Fruit fly (Drosophila melanogaster): ENCODE measurements around the gene CG13284.
A peak's percentile ranks its signal among the peaks of the same experiment; 100 is the strongest.

The CG13284 gene

dm6 chr2L:16818335-16818973, 30.1 kb downstream of the CG13284 start (continued):
- TF ChIP-seq CG11902 (GFP tag; optimal IDR thresholded peaks at IDR 0.05) (peak; percentile 10), OdsH (GFP tag; optimal IDR thresholded peaks at IDR 0.05) (peak; percentile 75), CG10669 (GFP tag; optimal IDR thresholded peaks at IDR 0.05) (peak; percentile 81), pdm3 (GFP tag; optimal IDR thresholded peaks at IDR 0.05) (peak; percentile 75), CG7368 (GFP tag; optimal IDR thresholded peaks at IDR 0.05) (peak; percentile 61), CG6276 (GFP tag; optimal IDR thresholded peaks at IDR 0.05) (peak; percentile 72), CG8632 (GFP tag; optimal IDR thresholded peaks at IDR 0.05) (peak; percentile 72), Blimp-1 (GFP tag; optimal IDR thresholded peaks at IDR 0.05) (no peak), CG3032 (tag; optimal IDR thresholded peaks at IDR 0.05) (peak; percentile 63), CG32006 (GFP tag; optimal IDR thresholded peaks at IDR 0.05) (peak; percentile 82), dsx (GFP tag; optimal IDR thresholded peaks at IDR 0.05; ENCODE audit: poor library complexity, severe bottlenecking) (peak; percentile 59), CG16779 (tag; optimal IDR thresholded peaks at IDR 0.05) (no peak), CG6163 (GFP tag; IDR thresholded peaks at IDR 0.05) (peak; percentile 79), spab (GFP tag; optimal IDR thresholded peaks at IDR 0.05) (peak; percentile 73), CG3919 (GFP tag; optimal IDR thresholded peaks at IDR 0.05) (no peak), CG1621 (tag; optimal IDR thresholded peaks at IDR 0.05) (peak; percentile 59), fd85E (GFP tag; optimal IDR thresholded peaks at IDR 0.05) (no peak), Eip93F (GFP tag; optimal IDR thresholded peaks at IDR 0.05) (no peak), Hr4 (GFP tag; optimal IDR thresholded peaks at IDR 0.05) (peak; percentile 80), Gug (GFP tag; IDR thresholded peaks at IDR 0.05) (peak; percentile 52; the same call in 1 of the 2 replicates), salr (GFP tag; optimal IDR thresholded peaks at IDR 0.05) (peak; percentile 30 to 75), CG11762 (GFP tag; optimal IDR thresholded peaks at IDR 0.05; ENCODE audit: insufficient read depth) (peak; percentile 53), Smox (GFP tag; optimal IDR thresholded peaks at IDR 0.05) (peak; percentile 62), CG8319 (GFP tag; optimal IDR thresholded peaks at IDR 0.05) (peak; percentile 58), Met (GFP tag; optimal IDR thresholded peaks at IDR 0.05) (peak; percentile 59), CG9139 (GFP tag; optimal IDR thresholded peaks at IDR 0.05) (peak; percentile 5), Eip75B (GFP tag; optimal IDR thresholded peaks at IDR 0.05) (peak; percentile 69), CG34406 (GFP tag; optimal IDR thresholded peaks at IDR 0.05) (peak; percentile 56), fd59A (GFP tag; optimal IDR thresholded peaks at IDR 0.05) (peak; percentile 61), Sox14 (GFP tag; optimal IDR thresholded peaks at IDR 0.05) (peak; percentile 76), Hr38 (GFP tag; optimal IDR thresholded peaks at IDR 0.05) (no peak), Hr39 (GFP tag; optimal IDR thresholded peaks at IDR 0.05) (peak; percentile 51), CG4318 (GFP tag; optimal IDR thresholded peaks at IDR 0.05) (peak; percentile 37), svp (GFP tag) (peak; percentile 71), CG6854 (GFP tag; optimal IDR thresholded peaks at IDR 0.05) (no peak), Ets96B (tag; optimal IDR thresholded peaks at IDR 0.05) (peak; percentile 72), vri (GFP tag; optimal IDR thresholded peaks at IDR 0.05) (peak; percentile 71), net (GFP tag; optimal IDR thresholded peaks at IDR 0.05) (peak; percentile 70), lz (GFP tag; optimal IDR thresholded peaks at IDR 0.05) (peak; percentile 57), CG10631 (GFP tag; optimal IDR thresholded peaks at IDR 0.05) (peak; percentile 75), ss (GFP tag; optimal IDR thresholded peaks at IDR 0.05) (peak; percentile 14 to 47), topi (GFP tag; optimal IDR thresholded peaks at IDR 0.05) (peak; percentile 63)
